Worm (Caenorhabditis elegans) whole organism, dauer: ENCODE results near the gene fce-2.

Experiments
- unc-62 ChIP-seq: sonication (generic microtip); optimal IDR thresholded peaks from 2 replicates; lab custom pipeline; 2017; ENCODE audit warnings: missing biosample characterization, missing genetic modification reagents, missing genetic modification characterization

The fce-2 gene

ce11 chrV:20475029-20475428 is 49.9 kb downstream of the fce-2 start:
- TF ChIP-seq unc-62: no peak

- no peak for TF ChIP-seq unc-62
Measured at ce11 chrV:20475830-20476229, 50.7 kb downstream of the fce-2 start, which contains the start of gene B0250.7. B0250.7 (minus strand) TSS chrV:20476061.

ce11 chrV:20476514-20476913 is 51.4 kb downstream of the fce-2 start:
- TF ChIP-seq unc-62: no peak

- no peak for TF ChIP-seq unc-62
Measured at ce11 chrV:20476981-20477380, 51.9 kb downstream of the fce-2 start.

- no peak for TF ChIP-seq unc-62
Measured at ce11 chrV:20479013-20479739, 54.1 kb downstream of the fce-2 start, which contains the start of the genes calf-1 and rpl-2. calf-1 (minus strand) TSS chrV:20479089. rpl-2 (plus strand) TSS chrV:20479689.

ce11 chrV:20480790-20481189 is 55.7 kb downstream of the fce-2 start:
- no peak for TF ChIP-seq unc-62
